Worm (Caenorhabditis elegans) whole organism, late embryonic: ENCODE measurements around the gene F59D12.2.

Experiments
- C08G9.2 ChIP-seq: sonication (generic microtip); optimal IDR thresholded peaks from 2 replicates; lab custom pipeline; 2016; ENCODE audit warnings: mild to moderate bottlenecking, missing genetic modification characterization, moderate library complexity, missing compliant biosample characterization
- K09A11.1 ChIP-seq: sonication (generic microtip); optimal IDR thresholded peaks from 2 replicates; lab custom pipeline; 2017; ENCODE audit warnings: antibody characterized with exemption, mild to moderate bottlenecking, missing genetic modification characterization, missing compliant biosample characterization; ENCODE audit not compliant: insufficient read depth
- T23F11.4 ChIP-seq: fragments of 200-800 bp; sonication (Bioruptor generic); optimal IDR thresholded peaks from 2 replicates; lab custom pipeline; 2018; ENCODE audit warnings: mild to moderate bottlenecking, missing genetic modification characterization, missing compliant biosample characterization
- ceh-14 ChIP-seq: sonication (generic microtip); optimal IDR thresholded peaks from 2 replicates; lab custom pipeline; 2016; ENCODE audit warnings: missing genotype, missing genetic modification characterization, missing compliant biosample characterization
- ceh-24 ChIP-seq: sonication (generic microtip); optimal IDR thresholded peaks from 2 replicates; lab custom pipeline; 2016; ENCODE audit warnings: mild to moderate bottlenecking, missing genetic modification characterization, missing compliant biosample characterization
- fkh-10 ChIP-seq: fragments of 150-350 bp; optimal IDR thresholded peaks from 2 replicates; lab custom pipeline; 2014; ENCODE audit warnings: missing biosample characterization, missing genetic modification reagents, missing genetic modification characterization
- hlh-13 ChIP-seq: fragments of 200-800 bp; sonication (Bioruptor generic); optimal IDR thresholded peaks from 2 replicates; lab custom pipeline; 2018; ENCODE audit warnings: mild to moderate bottlenecking, missing genetic modification characterization, missing compliant biosample characterization
- hlh-30 ChIP-seq: sonication (generic microtip); optimal IDR thresholded peaks from 2 replicates; lab custom pipeline; 2017; ENCODE audit warnings: antibody characterized with exemption, missing genetic modification characterization, missing compliant biosample characterization; ENCODE audit not compliant: insufficient read depth
- lim-6 ChIP-seq: sonication (generic microtip); optimal IDR thresholded peaks from 2 replicates; lab custom pipeline; 2016; ENCODE audit warnings: missing genetic modification characterization, missing compliant biosample characterization
- nhr-11 ChIP-seq: fragments of 150-350 bp; optimal IDR thresholded peaks from 2 replicates; lab custom pipeline; 2014; ENCODE audit warnings: missing biosample characterization, missing genetic modification characterization
- pha-4 ChIP-seq: fragments of 150-350 bp; optimal IDR thresholded peaks from 2 replicates; lab custom pipeline; 2018; ENCODE audit warnings: missing biosample characterization, missing genetic modification reagents, missing genetic modification characterization
- sox-4 ChIP-seq: sonication (generic microtip); optimal IDR thresholded peaks from 2 replicates; lab custom pipeline; 2017; ENCODE audit warnings: mild to moderate bottlenecking, missing genetic modification characterization, inconsistent platforms, missing compliant biosample characterization
- unc-3 ChIP-seq, 2 experiments: fragments of 200-800 bp in 1 of 2; sonication (Bioruptor generic) in 1 of 2; sonication (generic microtip) in 1 of 2; conservative IDR thresholded peaks in 1 of 2; optimal IDR thresholded peaks in 1 of 2; 2 replicates each; pipeline versions ENCODE4 v1.3.6 to Lab custom; 2016 to 2022; ENCODE audit warnings: missing compliant biosample characterization in 2 of 2, missing genetic modification characterization in 2 of 2, missing genetic modification reagents in 1 of 2
- ztf-16 ChIP-seq: sonication (generic microtip); optimal IDR thresholded peaks from 2 replicates; lab custom pipeline; 2017; ENCODE audit warnings: missing genetic modification characterization, missing compliant biosample characterization

- TF ChIP-seq lim-6 (tag; lab: Kevin White, UChicago): no peak
- no peak for TF ChIP-seq K09A11.1 (tag; lab: Kevin White, UChicago)
- no peak for TF ChIP-seq T23F11.4 (GFP tag; lab: Kevin White, UChicago)
- no peak for TF ChIP-seq ceh-24 (tag; lab: Kevin White, UChicago)
- TF ChIP-seq unc-3 (GFP tag; conservative IDR thresholded peaks at IDR 0.05; lab: Robert Waterston, UW): no peak
- TF ChIP-seq unc-3 (tag; optimal IDR thresholded peaks at IDR 0.05; lab: Kevin White, UChicago): no peak
- peak; percentile 33 for TF ChIP-seq hlh-30 (tag; lab: Kevin White, UChicago)
- TF ChIP-seq pha-4: no peak
- no peak for TF ChIP-seq sox-4
- TF ChIP-seq fkh-10: no peak
- TF ChIP-seq hlh-13 (GFP tag; lab: Kevin White, UChicago): no peak
- TF ChIP-seq nhr-11 (tag; lab: Kevin White, UChicago): no peak
- TF ChIP-seq ztf-16 (tag; lab: Kevin White, UChicago): no peak
- TF ChIP-seq ceh-14 (tag; lab: Kevin White, UChicago): no peak
- no peak for TF ChIP-seq C08G9.2
These were observed 29.1 kb upstream of the F59D12.2 start for ce11 chrX:15704579-15705110.
